Worm (Caenorhabditis elegans) whole organism, early embryonic: ENCODE measurements around the gene prp-18.

Experiments
- aly-1 ChIP-seq: sonication (generic microtip); optimal IDR thresholded peaks from 2 replicates; lab custom pipeline; 2016; ENCODE audit warnings: missing genetic modification characterization, missing compliant biosample characterization
- ama-1 ChIP-seq: fragments of 150-350 bp; optimal IDR thresholded peaks from 2 replicates; lab custom pipeline; 2014
- ceh-13 ChIP-seq: fragments of 200-800 bp; sonication (Bioruptor generic); optimal IDR thresholded peaks from 2 replicates; lab custom pipeline; 2018; ENCODE audit warnings: mild to moderate bottlenecking, missing genetic modification characterization, missing compliant biosample characterization
- ceh-36 ChIP-seq: sonication (generic microtip); optimal IDR thresholded peaks from 2 replicates; lab custom pipeline; 2016; ENCODE audit warnings: missing genetic modification characterization, inconsistent platforms, missing compliant biosample characterization
- flt-1 ChIP-seq: fragments of 200-800 bp; sonication (Bioruptor generic); IDR thresholded peaks from 2 replicates; pipeline ENCODE4 v1.3.6; 2022; ENCODE audit warnings: missing genetic modification characterization, missing compliant biosample characterization
- pes-1 ChIP-seq: fragments of 200-800 bp; sonication (Bioruptor generic); IDR thresholded peaks from 2 replicates; pipeline ENCODE4 v1.3.6; 2022; ENCODE audit warnings: missing genetic modification reagents, missing genetic modification characterization, missing compliant biosample characterization
- scrt-1 ChIP-seq: fragments of 200-800 bp; sonication (Bioruptor generic); IDR thresholded peaks from 2 replicates; pipeline ENCODE4 v1.3.6; 2022; ENCODE audit warnings: missing genetic modification characterization, missing compliant biosample characterization
- tbx-11 ChIP-seq: fragments of 200-800 bp; sonication (Bioruptor generic); IDR thresholded peaks from 2 replicates; pipeline ENCODE4 v1.3.6; 2022; ENCODE audit warnings: missing genetic modification characterization, missing compliant biosample characterization
- tra-4 ChIP-seq: sonication (generic microtip); optimal IDR thresholded peaks from 2 replicates; lab custom pipeline; 2017; ENCODE audit warnings: missing genetic modification characterization, missing compliant biosample characterization

- TF ChIP-seq flt-1 (GFP tag; lab: Robert Waterston, UW), result no peak
- no peak for TF ChIP-seq tbx-11 (GFP tag; lab: Robert Waterston, UW)
- no peak for TF ChIP-seq ama-1 (lab: Kevin White, UChicago)
- TF ChIP-seq scrt-1 (GFP tag; lab: Robert Waterston, UW), result no peak
- no peak for TF ChIP-seq pes-1 (GFP tag; lab: Robert Waterston, UW)
- TF ChIP-seq ceh-13 (GFP tag; lab: Kevin White, UChicago), result no peak
- TF ChIP-seq ceh-36 (tag; lab: Kevin White, UChicago), result no peak
- no peak for TF ChIP-seq aly-1 (tag; lab: Kevin White, UChicago)
- TF ChIP-seq tra-4 (tag; lab: Kevin White, UChicago), result no peak
These were observed 50.8 kb downstream of the prp-18 start for ce11 chrIV:9833337-9833736.
